Fruit fly (Drosophila melanogaster) whole organism, embryonic: ENCODE results near the gene PIG-Wb.

Experiments used
- Adf1 ChIP-seq: fragments of 200-800 bp; sonication (Bioruptor generic); IDR thresholded peaks from 2 replicates; pipeline ENCODE4 v1.3.6; 2022; ENCODE audit warnings: missing biosample characterization, missing genetic modification characterization
- CG10431 ChIP-seq: fragments of 200-800 bp; sonication (Bioruptor generic); optimal IDR thresholded peaks from 3 replicates; lab custom pipeline; 2018; ENCODE audit warnings: missing biosample characterization, mild to moderate bottlenecking, missing genetic modification characterization
- CG11456 ChIP-seq: fragments of 200-800 bp; sonication (Bioruptor generic); IDR thresholded peaks from 3 replicates; pipeline ENCODE4 v1.3.6; 2022; ENCODE audit warnings: missing biosample characterization, missing genetic modification characterization
- CG1233 ChIP-seq: fragments of 200-800 bp; sonication (Bioruptor generic); optimal IDR thresholded peaks from 4 replicates; lab custom pipeline; 2018; ENCODE audit warnings: missing biosample characterization, mild to moderate bottlenecking, missing genetic modification characterization
- CG14441 ChIP-seq: fragments of 200-800 bp; sonication (Bioruptor generic); IDR thresholded peaks from 2 replicates; pipeline ENCODE4 v1.3.6; 2022; ENCODE audit warnings: missing biosample characterization, missing genetic modification characterization
- CG14965 ChIP-seq: fragments of 200-800 bp; sonication (Bioruptor generic); optimal IDR thresholded peaks from 2 replicates; lab custom pipeline; 2016; ENCODE audit warnings: missing biosample characterization, missing genetic modification characterization, borderline replicate concordance
- CG15696 ChIP-seq: fragments of 200-800 bp; sonication (Bioruptor generic); optimal IDR thresholded peaks from 2 replicates; lab custom pipeline; 2019; ENCODE audit warnings: missing biosample characterization, mild to moderate bottlenecking, missing genetic modification characterization, moderate library complexity
- CG1603 ChIP-seq: fragments of 200-800 bp; sonication (Bioruptor generic); optimal IDR thresholded peaks from 2 replicates; lab custom pipeline; 2019; ENCODE audit warnings: missing biosample characterization, mild to moderate bottlenecking, missing genetic modification characterization, moderate library complexity
- CG1647 ChIP-seq: fragments of 200-800 bp; sonication (Bioruptor generic); optimal IDR thresholded peaks from 3 replicates; lab custom pipeline; 2016; ENCODE audit warnings: missing biosample characterization, missing genetic modification characterization
- CG17385 ChIP-seq: fragments of 200-800 bp; sonication (Bioruptor generic); optimal IDR thresholded peaks from 3 replicates; lab custom pipeline; 2018; ENCODE audit warnings: missing biosample characterization, mild to moderate bottlenecking, missing genetic modification characterization
- CG18764 ChIP-seq: fragments of 200-800 bp; sonication (Bioruptor generic); optimal IDR thresholded peaks from 3 replicates; lab custom pipeline; 2016; ENCODE audit warnings: missing biosample characterization, missing genetic modification characterization
- CG2129 ChIP-seq: fragments of 200-800 bp; sonication (Bioruptor generic); IDR thresholded peaks from 2 replicates; pipeline ENCODE4 v1.3.6; 2022; ENCODE audit warnings: missing biosample characterization, missing genetic modification characterization; ENCODE audit not compliant: partially characterized antibody
- CG2875 ChIP-seq: fragments of 200-800 bp; sonication (Bioruptor generic); optimal IDR thresholded peaks from 2 replicates; lab custom pipeline; 2017; ENCODE audit warnings: missing biosample characterization, mild to moderate bottlenecking, missing genetic modification characterization, missing genetic modification reagents
- CG30431 ChIP-seq: fragments of 200-800 bp; sonication (Bioruptor generic); optimal IDR thresholded peaks from 2 replicates; lab custom pipeline; 2017; ENCODE audit warnings: missing biosample characterization, missing genetic modification characterization
- CG32767 ChIP-seq: fragments of 200-800 bp; sonication (Bioruptor generic); IDR thresholded peaks from 2 replicates; pipeline ENCODE4 v1.3.6; 2022; ENCODE audit warnings: missing biosample characterization, missing genetic modification characterization
- CG42726 ChIP-seq: fragments of 200-800 bp; sonication (Bioruptor generic); IDR thresholded peaks from 2 replicates; pipeline ENCODE4 v1.3.6; 2022; ENCODE audit warnings: missing biosample characterization, missing genetic modification characterization; ENCODE audit not compliant: partially characterized antibody
- CG6654 ChIP-seq: fragments of 200-800 bp; sonication (Bioruptor generic); optimal IDR thresholded peaks from 2 replicates; lab custom pipeline; 2017; ENCODE audit warnings: missing biosample characterization, mild to moderate bottlenecking, missing genetic modification characterization
- CG7357 ChIP-seq: fragments of 200-800 bp; sonication (Bioruptor generic); IDR thresholded peaks from 3 replicates; pipeline ENCODE4 v1.3.6; 2022; ENCODE audit warnings: missing biosample characterization, missing genetic modification characterization
- CG7987 ChIP-seq: fragments of 200-800 bp; sonication (Bioruptor generic); optimal IDR thresholded peaks from 2 replicates; lab custom pipeline; 2018; ENCODE audit warnings: missing biosample characterization, mild to moderate bottlenecking, missing genetic modification characterization, moderate library complexity
- CG8388 ChIP-seq: fragments of 200-800 bp; sonication (Bioruptor generic); optimal IDR thresholded peaks from 2 replicates; lab custom pipeline; 2019; ENCODE audit warnings: missing biosample characterization, mild to moderate bottlenecking, missing genetic modification characterization, moderate library complexity
- CG8478 ChIP-seq: fragments of >200 bp; optimal IDR thresholded peaks from 2 replicates; lab custom pipeline; 2018
- Dfd ChIP-seq, 2 experiments: fragments of >200 bp; optimal IDR thresholded peaks; 2 replicates each; lab custom pipeline; 2017; ENCODE audit warnings: missing biosample characterization in 2 of 2, missing genetic modification characterization in 2 of 2
- Dip2 ChIP-seq: fragments of 200-800 bp; sonication (Bioruptor generic); IDR thresholded peaks from 2 replicates; pipeline ENCODE4 v1.3.6; 2022; ENCODE audit warnings: missing biosample characterization, missing genetic modification characterization
- Dp ChIP-seq: fragments of 200-800 bp; sonication (Bioruptor generic); optimal IDR thresholded peaks from 2 replicates; lab custom pipeline; 2018; ENCODE audit warnings: missing biosample characterization, mild to moderate bottlenecking, missing genetic modification characterization, moderate library complexity
- Fer2 ChIP-seq: fragments of 200-800 bp; sonication (Bioruptor generic); optimal IDR thresholded peaks from 2 replicates; lab custom pipeline; 2018; ENCODE audit warnings: missing biosample characterization, mild to moderate bottlenecking, missing genetic modification characterization, moderate library complexity
- Gsc ChIP-seq: fragments of 200-800 bp; sonication (Bioruptor generic); IDR thresholded peaks from 2 replicates; pipeline ENCODE4 v1.3.6; 2022; ENCODE audit warnings: missing biosample characterization, missing genetic modification characterization
- Jarid2 ChIP-seq: fragments of 200-800 bp; sonication (Bioruptor generic); optimal IDR thresholded peaks from 3 replicates; lab custom pipeline; 2017; ENCODE audit warnings: mild to moderate bottlenecking, missing biosample characterization, missing genetic modification reagents, missing genetic modification characterization
- Mrtf ChIP-seq: fragments of 200-800 bp; sonication (Bioruptor generic); IDR thresholded peaks from 3 replicates; pipeline ENCODE4 v1.3.6; 2022; ENCODE audit warnings: missing biosample characterization, missing genetic modification characterization
- Nf-YB ChIP-seq: fragments of 200-800 bp; sonication (Bioruptor generic); optimal IDR thresholded peaks from 3 replicates; lab custom pipeline; 2019; ENCODE audit warnings: missing biosample characterization, mild to moderate bottlenecking, missing genetic modification characterization, moderate library complexity
- NfI ChIP-seq: fragments of 200-800 bp; sonication (Bioruptor generic); optimal IDR thresholded peaks from 3 replicates; lab custom pipeline; 2018; ENCODE audit warnings: missing biosample characterization, mild to moderate bottlenecking, missing genetic modification characterization, moderate library complexity
- Sry-β ChIP-seq: fragments of 200-800 bp; sonication (Bioruptor generic); optimal IDR thresholded peaks from 2 replicates; lab custom pipeline; 2018; ENCODE audit warnings: missing biosample characterization, mild to moderate bottlenecking, missing genetic modification characterization, moderate library complexity
- Stat92E ChIP-seq, 3 experiments: fragments of >200 bp in 2 of 3; fragments of 200-800 bp in 1 of 3; sonication (Bioruptor generic) in 1 of 3; optimal IDR thresholded peaks; 2 replicates each; lab custom pipeline; 2017 to 2019; ENCODE audit warnings: missing biosample characterization in 3 of 3, missing genetic modification characterization in 3 of 3, mild to moderate bottlenecking in 1 of 3, moderate library complexity in 1 of 3
- YL-1 ChIP-seq: fragments of 200-800 bp; sonication (Bioruptor generic); optimal IDR thresholded peaks from 3 replicates; lab custom pipeline; 2017; ENCODE audit warnings: missing biosample characterization, mild to moderate bottlenecking, missing genetic modification characterization
- btn ChIP-seq: fragments of 200-800 bp; sonication (Bioruptor generic); optimal IDR thresholded peaks from 2 replicates; lab custom pipeline; 2016; ENCODE audit warnings: missing biosample characterization, missing genetic modification characterization
- cas ChIP-seq: fragments of 200-800 bp; sonication (Bioruptor generic); IDR thresholded peaks from 2 replicates; pipeline ENCODE4 v1.3.6; 2022; ENCODE audit warnings: missing biosample characterization, missing genetic modification characterization
- dati ChIP-seq: fragments of 200-800 bp; sonication (Bioruptor generic); IDR thresholded peaks from 2 replicates; pipeline ENCODE4 v1.3.6; 2022; ENCODE audit warnings: missing biosample characterization, missing genetic modification characterization
- eve ChIP-seq, 2 experiments: fragments of >200 bp; optimal IDR thresholded peaks; 2 replicates each; lab custom pipeline; 2017; ENCODE audit warnings: missing biosample characterization in 2 of 2, missing genetic modification characterization in 2 of 2
- gce ChIP-seq: fragments of 200-800 bp; sonication (Bioruptor generic); IDR thresholded peaks from 3 replicates; pipeline ENCODE4 v1.3.6; 2022; ENCODE audit warnings: missing biosample characterization, missing genetic modification characterization
- gfzf ChIP-seq: fragments of 200-800 bp; sonication (Bioruptor generic); optimal IDR thresholded peaks from 2 replicates; lab custom pipeline; 2016; ENCODE audit warnings: missing biosample characterization, mild to moderate bottlenecking, missing genetic modification characterization, moderate library complexity
- gro ChIP-seq: fragments of 200-800 bp; sonication (Bioruptor generic); optimal IDR thresholded peaks from 2 replicates; lab custom pipeline; 2016; ENCODE audit warnings: missing biosample characterization, missing genetic modification characterization
- hbn ChIP-seq: fragments of 200-800 bp; sonication (Bioruptor generic); IDR thresholded peaks from 2 replicates; pipeline ENCODE4 v1.3.6; 2022; ENCODE audit warnings: missing biosample characterization, missing genetic modification characterization; ENCODE audit not compliant: partially characterized antibody
- onecut ChIP-seq: fragments of 200-800 bp; sonication (Bioruptor generic); IDR thresholded peaks from 2 replicates; pipeline ENCODE4 v1.3.6; 2022; ENCODE audit warnings: missing biosample characterization, missing genetic modification characterization
- pros ChIP-seq: fragments of 200-800 bp; sonication (Bioruptor generic); optimal IDR thresholded peaks from 3 replicates; lab custom pipeline; 2019; ENCODE audit warnings: missing biosample characterization, mild to moderate bottlenecking, missing genetic modification characterization, moderate library complexity
- repo ChIP-seq: fragments of 200-800 bp; sonication (Bioruptor generic); optimal IDR thresholded peaks from 2 replicates; lab custom pipeline; 2016; ENCODE audit warnings: missing biosample characterization, missing genetic modification characterization
- scrt ChIP-seq: fragments of 200-800 bp; sonication (Bioruptor generic); optimal IDR thresholded peaks from 2 replicates; lab custom pipeline; 2018; ENCODE audit warnings: missing biosample characterization, mild to moderate bottlenecking, missing genetic modification characterization, moderate library complexity
- slbo ChIP-seq: fragments of 200-800 bp; sonication (Bioruptor generic); IDR thresholded peaks from 2 replicates; pipeline ENCODE4 v1.3.6; 2022; ENCODE audit warnings: missing biosample characterization, missing genetic modification characterization
- ssp ChIP-seq: fragments of 200-800 bp; sonication (Bioruptor generic); IDR thresholded peaks from 2 replicates; pipeline ENCODE4 v1.3.6; 2022; ENCODE audit warnings: missing biosample characterization, missing genetic modification characterization
- tgo ChIP-seq: fragments of 200-800 bp; sonication (Bioruptor generic); IDR thresholded peaks from 3 replicates; pipeline ENCODE4 v1.3.6; 2022; ENCODE audit warnings: missing biosample characterization, missing genetic modification characterization
- zf30C ChIP-seq: fragments of 200-800 bp; sonication (Bioruptor generic); optimal IDR thresholded peaks from 3 replicates; lab custom pipeline; 2018; ENCODE audit warnings: missing biosample characterization, mild to moderate bottlenecking, missing genetic modification characterization

The PIG-Wb gene

dm6 chr3L:1774713-1775648 is 37.1 kb upstream of the PIG-Wb start, which contains the start of the genes CG13933 and PolD2 (continued):
- TF ChIP-seq CG11456 (GFP tag; lab: Robert Waterston, UW) (peak; percentile 85), NfI (GFP tag; lab: Kevin White, UChicago) (peak; percentile 98), Fer2 (tag; lab: Kevin White, UChicago) (peak; percentile 44), CG2875 (GFP tag; lab: Kevin White, UChicago) (peak; percentile 90), CG8388 (GFP tag; lab: Kevin White, UChicago) (peak; percentile 96), CG1603 (tag; lab: Kevin White, UChicago) (no peak), btn (peak; percentile 20), Dfd (GFP tag; optimal IDR thresholded peaks at IDR 0.05; lab: Kevin White, UChicago) (no peak), Stat92E (GFP tag; optimal IDR thresholded peaks at IDR 0.05; lab: Kevin White, UChicago) (peak in 1 of 3 experiments; percentile 95), gfzf (GFP tag; lab: Kevin White, UChicago) (no peak), tgo (GFP tag; lab: Robert Waterston, UW) (peak; percentile 97), scrt (GFP tag; lab: Kevin White, UChicago) (no peak), CG32767 (GFP tag; lab: Robert Waterston, UW) (peak; percentile 99), Sry-β (GFP tag; lab: Kevin White, UChicago) (peak; percentile 18), CG7357 (peak; percentile 88), gro (GFP tag; lab: Kevin White, UChicago) (no peak), Nf-YB (GFP tag; lab: Kevin White, UChicago) (peak; percentile 88), CG8478 (lab: Kevin White, UChicago) (no peak), slbo (peak; percentile 99), CG10431 (GFP tag; lab: Kevin White, UChicago) (peak; percentile 93), Dp (GFP tag; lab: Kevin White, UChicago) (peak; percentile 68), Jarid2 (GFP tag; lab: Kevin White, UChicago) (no peak), Gsc (peak; percentile 91), hbn (GFP tag; lab: Robert Waterston, UW) (peak; percentile 69), Dip2 (GFP tag; lab: Robert Waterston, UW) (no peak), repo (GFP tag; lab: Kevin White, UChicago) (no peak), dati (GFP tag; lab: Robert Waterston, UW) (peak; percentile 89), Adf1 (GFP tag; lab: Robert Waterston, UW) (peak; percentile 86), YL-1 (peak; percentile 86), CG1647 (GFP tag; lab: Kevin White, UChicago) (peak; percentile 46), CG6654 (GFP tag; lab: Kevin White, UChicago) (peak; percentile 65), pros (no peak), gce (peak; percentile 89), CG18764 (GFP tag; lab: Kevin White, UChicago) (no peak), CG15696 (peak; percentile 76), CG30431 (GFP tag; lab: Kevin White, UChicago) (peak; percentile 95), CG14441 (GFP tag; lab: Robert Waterston, UW) (peak; percentile 99), CG42726 (GFP tag; lab: Robert Waterston, UW) (no peak), onecut (peak; percentile 91), zf30C (GFP tag; lab: Kevin White, UChicago) (no peak), eve (GFP tag; optimal IDR thresholded peaks at IDR 0.05; lab: Kevin White, UChicago) (no peak), ssp (GFP tag; lab: Robert Waterston, UW) (peak; percentile 88), Mrtf (GFP tag; lab: Robert Waterston, UW) (peak; percentile 84), CG14965 (no peak), CG17385 (peak; percentile 98), CG1233 (GFP tag; lab: Kevin White, UChicago) (no peak), CG2129 (GFP tag; lab: Robert Waterston, UW) (peak; percentile 25), CG7987 (GFP tag; lab: Kevin White, UChicago) (peak; percentile 46), cas (GFP tag; lab: Robert Waterston, UW) (peak; percentile 90)
